Worm (Caenorhabditis elegans): Measurements from ENCODE around the gene F47B10.5.

F47B10.5 gene

ce11 chrX:10859211-10859610 lies 31.1 kb downstream of the F47B10.5 start, which contains the start of gene pgp-5:
Gene pgp-5, minus strand, starts transcription at chrX:10859297.
- no peak for TF ChIP-seq B0261.1 (tag; optimal IDR thresholded peaks at IDR 0.05)
- TF ChIP-seq pha-4 (tag; optimal IDR thresholded peaks at IDR 0.05): no peak

ce11 chrX:10853271-10853670 lies 37.1 kb downstream of the F47B10.5 start:
- TF ChIP-seq athp-1 (tag; optimal IDR thresholded peaks at IDR 0.05) (no peak), die-1 (tag; optimal IDR thresholded peaks at IDR 0.05) (no peak), madf-8 (GFP tag; conservative IDR thresholded peaks at IDR 0.05) (no peak), B0261.1 (tag; optimal IDR thresholded peaks at IDR 0.05) (no peak), nhr-90 (tag; optimal IDR thresholded peaks at IDR 0.05) (no peak), Y53F4B.3 (GFP tag; IDR thresholded peaks at IDR 0.05) (no peak), T26A5.8 (tag; optimal IDR thresholded peaks at IDR 0.05) (no peak), Y56A3A.18 (GFP tag; IDR thresholded peaks at IDR 0.05) (no peak), ccch-3 (GFP tag; optimal IDR thresholded peaks at IDR 0.05) (no peak), let-526 (GFP tag; IDR thresholded peaks at IDR 0.05) (no peak), nhr-179 (tag; optimal IDR thresholded peaks at IDR 0.05) (no peak), K12H6.12 (tag; optimal IDR thresholded peaks at IDR 0.05) (no peak), lsy-27 (tag; optimal IDR thresholded peaks at IDR 0.05; ENCODE audit: borderline replicate concordance, insufficient read depth) (no peak), attf-5 (GFP tag; optimal IDR thresholded peaks at IDR 0.05) (no peak), cebp-1 (GFP tag; IDR thresholded peaks at IDR 0.05) (no peak), cebp-1 (tag; optimal IDR thresholded peaks at IDR 0.05) (no peak), dpl-1 (GFP tag; optimal IDR thresholded peaks at IDR 0.05) (no peak)

ce11 chrX:10851735-10852134 lies 38.6 kb downstream of the F47B10.5 start:
- TF ChIP-seq ZK185.1 (tag; optimal IDR thresholded peaks at IDR 0.05; ENCODE audit: poor library complexity, severe bottlenecking) (no peak), madf-6 (GFP tag; IDR thresholded peaks at IDR 0.05) (no peak), Y95B8A.8 (GFP tag; IDR thresholded peaks at IDR 0.05) (no peak), mxl-1 (tag; optimal IDR thresholded peaks at IDR 0.05) (no peak), unc-62 (GFP tag; optimal IDR thresholded peaks at IDR 0.05) (no peak)

ce11 chrX:10851202-10851601 lies 39.2 kb downstream of the F47B10.5 start:
- TF ChIP-seq ztf-3 (GFP tag; optimal IDR thresholded peaks at IDR 0.05): no peak
- TF ChIP-seq him-1 (tag; optimal IDR thresholded peaks at IDR 0.05): no peak
- TF ChIP-seq snpc-1.1 (tag; optimal IDR thresholded peaks at IDR 0.05; ENCODE audit: insufficient read depth): no peak
- no peak for TF ChIP-seq dox-1 (GFP tag; IDR thresholded peaks at IDR 0.05)
- no peak for TF ChIP-seq F22D6.2 (tag; optimal IDR thresholded peaks at IDR 0.05)
- no peak for TF ChIP-seq lag-1 (GFP tag; IDR thresholded peaks at IDR 0.05)
- no peak for TF ChIP-seq ama-1 (optimal IDR thresholded peaks at IDR 0.05)
- TF ChIP-seq ama-1 (GFP tag; optimal IDR thresholded peaks at IDR 0.05): no peak
- TF ChIP-seq Y95B8A.8 (GFP tag; IDR thresholded peaks at IDR 0.05): no peak
- no peak for TF ChIP-seq Y67H2A.10 (GFP tag; conservative IDR thresholded peaks at IDR 0.05)
- no peak for TF ChIP-seq T07F8.4 (tag; optimal IDR thresholded peaks at IDR 0.05)
- TF ChIP-seq somi-1 (GFP tag; optimal IDR thresholded peaks at IDR 0.05): no peak
- no peak for TF ChIP-seq T26A5.8 (tag; optimal IDR thresholded peaks at IDR 0.05)
- no peak for TF ChIP-seq Y53G8AR.9 (GFP tag; conservative IDR thresholded peaks at IDR 0.05)
- TF ChIP-seq hmg-20 (GFP tag; IDR thresholded peaks at IDR 0.05): no peak
- no peak for TF ChIP-seq ztf-28 (GFP tag; IDR thresholded peaks at IDR 0.05)

Data from whole organism, young adult.